Worm (Caenorhabditis elegans): Measurements from ENCODE around the gene C07A4.3.
A peak's percentile ranks its signal among the peaks of the same experiment; 100 is the strongest.

Gene C07A4.3

ce11 chrX:10197204-10197756 lies 22.5 kb downstream of the C07A4.3 start, which contains the start of gene nucb-1:
Gene nucb-1, plus strand, starts transcription at chrX:10197706.
- TF ChIP-seq lin-11 (tag; optimal IDR thresholded peaks at IDR 0.05) (no peak), sma-3 (GFP tag; optimal IDR thresholded peaks at IDR 0.05) (peak; percentile 76), ZK546.5 (tag; optimal IDR thresholded peaks at IDR 0.05) (no peak), crh-2 (tag; optimal IDR thresholded peaks at IDR 0.05) (peak; percentile 97), fos-1 (tag; optimal IDR thresholded peaks at IDR 0.05) (peak; percentile 79), F13H6.1 (tag; optimal IDR thresholded peaks at IDR 0.05) (peak; percentile 55), nhr-11 (tag; optimal IDR thresholded peaks at IDR 0.05) (no peak), alr-1 (tag; optimal IDR thresholded peaks at IDR 0.05) (no peak), lsy-2 (tag; optimal IDR thresholded peaks at IDR 0.05) (peak; percentile 45 to 87), C34F6.9 (tag; optimal IDR thresholded peaks at IDR 0.05) (peak; percentile 94), peb-1 (tag; optimal IDR thresholded peaks at IDR 0.05) (no peak), ama-1 (optimal IDR thresholded peaks at IDR 0.05) (no peak), unc-55 (GFP tag; optimal IDR thresholded peaks at IDR 0.05) (peak; percentile 94), nhr-21 (tag; optimal IDR thresholded peaks at IDR 0.05) (peak; percentile 74), nhr-10 (tag; optimal IDR thresholded peaks at IDR 0.05) (no peak), nhr-237 (tag; optimal IDR thresholded peaks at IDR 0.05) (no peak), ztf-11 (tag; optimal IDR thresholded peaks at IDR 0.05) (no peak), mbf-1 (tag; optimal IDR thresholded peaks at IDR 0.05) (no peak), mdl-1 (tag; optimal IDR thresholded peaks at IDR 0.05) (peak in 1 of 2 experiments; percentile 14), skn-1 (tag; optimal IDR thresholded peaks at IDR 0.05) (no peak), nhr-129 (tag; optimal IDR thresholded peaks at IDR 0.05) (peak; percentile 94), egl-27 (tag; optimal IDR thresholded peaks at IDR 0.05) (peak; percentile 67), unc-39 (tag; optimal IDR thresholded peaks at IDR 0.05) (no peak), mab-5 (tag; optimal IDR thresholded peaks at IDR 0.05) (peak; percentile 42), sma-9 (GFP tag; optimal IDR thresholded peaks at IDR 0.05) (peak; percentile 93), sma-9 (tag; optimal IDR thresholded peaks at IDR 0.05) (no peak), elt-1 (tag; optimal IDR thresholded peaks at IDR 0.05) (no peak), elt-3 (tag; optimal IDR thresholded peaks at IDR 0.05) (no peak), aly-2 (tag; optimal IDR thresholded peaks at IDR 0.05) (no peak), ceh-82 (tag; optimal IDR thresholded peaks at IDR 0.05) (no peak), lin-13 (GFP tag; optimal IDR thresholded peaks at IDR 0.05) (peak; percentile 75), nhr-6 (tag; optimal IDR thresholded peaks at IDR 0.05) (peak; percentile 61), nhr-23 (tag; optimal IDR thresholded peaks at IDR 0.05) (no peak), nhr-77 (tag; optimal IDR thresholded peaks at IDR 0.05) (no peak), zag-1 (tag; optimal IDR thresholded peaks at IDR 0.05) (peak; percentile 7), unc-62 (GFP tag; optimal IDR thresholded peaks at IDR 0.05) (no peak), lin-39 (tag; optimal IDR thresholded peaks at IDR 0.05) (no peak), snpc-4 (tag; optimal IDR thresholded peaks at IDR 0.05) (peak; percentile 52), gmeb-1 (tag; optimal IDR thresholded peaks at IDR 0.05) (peak; percentile 73), R02D3.7 (tag; optimal IDR thresholded peaks at IDR 0.05) (peak; percentile 78)

- TF ChIP-seq nhr-237 (tag; optimal IDR thresholded peaks at IDR 0.05): no peak
- no peak for TF ChIP-seq nhr-21 (tag; optimal IDR thresholded peaks at IDR 0.05)
- TF ChIP-seq elt-1 (tag; optimal IDR thresholded peaks at IDR 0.05): no peak
- TF ChIP-seq fos-1 (tag; optimal IDR thresholded peaks at IDR 0.05): no peak
- no peak for TF ChIP-seq ama-1 (optimal IDR thresholded peaks at IDR 0.05)
- no peak for TF ChIP-seq blmp-1 (tag; optimal IDR thresholded peaks at IDR 0.05; ENCODE audit: insufficient read depth)
- TF ChIP-seq ztf-1 (GFP tag; conservative IDR thresholded peaks at IDR 0.05): no peak
- no peak for TF ChIP-seq peb-1 (tag; optimal IDR thresholded peaks at IDR 0.05)
- TF ChIP-seq alr-1 (tag; optimal IDR thresholded peaks at IDR 0.05): no peak
- TF ChIP-seq sma-9 (GFP tag; optimal IDR thresholded peaks at IDR 0.05): no peak
- TF ChIP-seq sma-9 (tag; optimal IDR thresholded peaks at IDR 0.05): no peak
- TF ChIP-seq lin-39 (tag; optimal IDR thresholded peaks at IDR 0.05): no peak
- TF ChIP-seq lsy-2 (tag; optimal IDR thresholded peaks at IDR 0.05): no peak
- TF ChIP-seq F13H6.1 (tag; optimal IDR thresholded peaks at IDR 0.05): no peak
- no peak for TF ChIP-seq sem-4 (tag; optimal IDR thresholded peaks at IDR 0.05)
Observed at ce11 chrX:10199202-10199601, 24.4 kb downstream of the C07A4.3 start.
